Worm (Caenorhabditis elegans): ENCODE results near the gene K04C2.8.

K04C2.8 gene

ce11 chrIII:6857390-6857848, 12.7 kb upstream of the K04C2.8 start:
- TF ChIP-seq fos-1 (tag; optimal IDR thresholded peaks at IDR 0.05) (peak; percentile 93), C34F6.9 (tag; optimal IDR thresholded peaks at IDR 0.05) (peak; percentile 54), Y55F3AM.14 (GFP tag; optimal IDR thresholded peaks at IDR 0.05) (no peak), lsy-2 (tag; optimal IDR thresholded peaks at IDR 0.05) (peak in 1 of 2 experiments; percentile 55), sma-9 (GFP tag; optimal IDR thresholded peaks at IDR 0.05) (peak; percentile 78), sma-9 (tag; optimal IDR thresholded peaks at IDR 0.05) (no peak), gmeb-1 (tag; optimal IDR thresholded peaks at IDR 0.05) (peak; percentile 61), mdl-1 (tag; optimal IDR thresholded peaks at IDR 0.05) (peak; percentile 2 to 43), F13H6.1 (tag; optimal IDR thresholded peaks at IDR 0.05) (peak; percentile 73), lin-39 (tag; optimal IDR thresholded peaks at IDR 0.05) (no peak), nhr-25 (tag; optimal IDR thresholded peaks at IDR 0.05) (peak; percentile 33), skn-1 (tag; optimal IDR thresholded peaks at IDR 0.05) (no peak), ztf-4 (tag; optimal IDR thresholded peaks at IDR 0.05) (no peak), nhr-6 (tag; optimal IDR thresholded peaks at IDR 0.05) (no peak), nhr-77 (tag; optimal IDR thresholded peaks at IDR 0.05) (no peak), nhr-23 (tag; optimal IDR thresholded peaks at IDR 0.05) (no peak), crh-2 (tag; optimal IDR thresholded peaks at IDR 0.05) (peak; percentile 49), blmp-1 (tag; optimal IDR thresholded peaks at IDR 0.05; ENCODE audit: insufficient read depth) (peak; percentile 64), elt-3 (tag; optimal IDR thresholded peaks at IDR 0.05) (no peak), nhr-129 (tag; optimal IDR thresholded peaks at IDR 0.05) (peak; percentile 85), ceh-16 (tag; optimal IDR thresholded peaks at IDR 0.05) (no peak), R02D3.7 (tag; optimal IDR thresholded peaks at IDR 0.05) (no peak)

ce11 chrIII:6859482-6859881, 10.6 kb upstream of the K04C2.8 start, which contains the start of gene clec-158:
Gene clec-158, minus strand, starts transcription at chrIII:6859582.
- TF ChIP-seq unc-62 (GFP tag; optimal IDR thresholded peaks at IDR 0.05) = no peak
- no peak for TF ChIP-seq nhr-21 (tag; optimal IDR thresholded peaks at IDR 0.05)
- no peak for TF ChIP-seq unc-55 (GFP tag; optimal IDR thresholded peaks at IDR 0.05)
- no peak for TF ChIP-seq peb-1 (tag; optimal IDR thresholded peaks at IDR 0.05)
- no peak for TF ChIP-seq ztf-11 (tag; optimal IDR thresholded peaks at IDR 0.05)
- TF ChIP-seq dmd-4 (tag; optimal IDR thresholded peaks at IDR 0.05) = no peak
- no peak for TF ChIP-seq elt-3 (tag; optimal IDR thresholded peaks at IDR 0.05)

ce11 chrIII:6863901-6864300, 6.2 kb upstream of the K04C2.8 start, which contains the start of gene sma-3:
Gene sma-3, minus strand, starts transcription at chrIII:6863968.
- TF ChIP-seq sma-9 (GFP tag; optimal IDR thresholded peaks at IDR 0.05) = peak; percentile 12
- TF ChIP-seq sma-9 (tag; optimal IDR thresholded peaks at IDR 0.05) = no peak
- TF ChIP-seq unc-39 (tag; optimal IDR thresholded peaks at IDR 0.05) = no peak
- no peak for TF ChIP-seq sma-3 (GFP tag; optimal IDR thresholded peaks at IDR 0.05)
- peak; percentile 12 for TF ChIP-seq gmeb-1 (tag; optimal IDR thresholded peaks at IDR 0.05)
- TF ChIP-seq nhr-129 (tag; optimal IDR thresholded peaks at IDR 0.05) = peak; percentile 1
- TF ChIP-seq crh-2 (tag; optimal IDR thresholded peaks at IDR 0.05) = peak; percentile 19
- no peak for TF ChIP-seq nhr-6 (tag; optimal IDR thresholded peaks at IDR 0.05)
- peak; percentile 49 for TF ChIP-seq C34F6.9 (tag; optimal IDR thresholded peaks at IDR 0.05)
- TF ChIP-seq lsy-2 (tag; optimal IDR thresholded peaks at IDR 0.05) = peak in 1 of 2 experiments; percentile 5
- peak; percentile 92 for TF ChIP-seq fos-1 (tag; optimal IDR thresholded peaks at IDR 0.05)
- TF ChIP-seq blmp-1 (tag; optimal IDR thresholded peaks at IDR 0.05; ENCODE audit: insufficient read depth) = peak; percentile 86

ce11 chrIII:6869268-6869667, 828 bp upstream of the K04C2.8 start, which contains the start of the genes cra-1 and kbp-1:
Gene cra-1, minus strand, starts transcription at chrIII:6869460.
Gene kbp-1, plus strand, starts transcription at chrIII:6869633.
- TF ChIP-seq blmp-1 (tag; optimal IDR thresholded peaks at IDR 0.05; ENCODE audit: insufficient read depth) = no peak
- no peak for TF ChIP-seq lin-11 (tag; optimal IDR thresholded peaks at IDR 0.05)
- no peak for TF ChIP-seq nhr-10 (tag; optimal IDR thresholded peaks at IDR 0.05)
- peak; percentile 17 for TF ChIP-seq lin-13 (GFP tag; optimal IDR thresholded peaks at IDR 0.05)
- TF ChIP-seq skn-1 (tag; optimal IDR thresholded peaks at IDR 0.05) = no peak
- peak; percentile 8 for TF ChIP-seq crh-2 (tag; optimal IDR thresholded peaks at IDR 0.05)
- peak; percentile 70 for TF ChIP-seq nhr-129 (tag; optimal IDR thresholded peaks at IDR 0.05)
- peak; percentile 1 to 59 for TF ChIP-seq lsy-2 (tag; optimal IDR thresholded peaks at IDR 0.05)
- peak; percentile 66 for TF ChIP-seq C34F6.9 (tag; optimal IDR thresholded peaks at IDR 0.05)
- TF ChIP-seq nhr-11 (tag; optimal IDR thresholded peaks at IDR 0.05) = no peak
- no peak for TF ChIP-seq sma-9 (GFP tag; optimal IDR thresholded peaks at IDR 0.05)
- TF ChIP-seq sma-9 (tag; optimal IDR thresholded peaks at IDR 0.05) = no peak
- peak; percentile 64 for TF ChIP-seq unc-55 (GFP tag; optimal IDR thresholded peaks at IDR 0.05)
- peak; percentile 83 for TF ChIP-seq gmeb-1 (tag; optimal IDR thresholded peaks at IDR 0.05)
- TF ChIP-seq dmd-4 (tag; optimal IDR thresholded peaks at IDR 0.05) = no peak
- no peak for TF ChIP-seq nhr-12 (tag; optimal IDR thresholded peaks at IDR 0.05)
